Fruit fly (Drosophila melanogaster) whole organism, embryonic: ENCODE data around the gene CG43750.

Experiments
- CG10366 ChIP-seq: fragments of 200-800 bp; sonication (Bioruptor generic); IDR thresholded peaks from 2 replicates; pipeline ENCODE4 v1.3.6; 2022; ENCODE audit warnings: missing biosample characterization, missing genetic modification characterization
- CG12155 ChIP-seq: fragments of 200-800 bp; sonication (Bioruptor generic); optimal IDR thresholded peaks from 3 replicates; lab custom pipeline; 2016; ENCODE audit warnings: missing biosample characterization, missing genetic modification characterization
- CG12942 ChIP-seq: fragments of 200-800 bp; sonication (Bioruptor generic); optimal IDR thresholded peaks from 3 replicates; lab custom pipeline; 2016; ENCODE audit warnings: missing biosample characterization, missing genetic modification characterization
- CG14860 ChIP-seq: fragments of 200-800 bp; sonication (Bioruptor generic); IDR thresholded peaks from 3 replicates; pipeline ENCODE4 v1.3.6; 2022; ENCODE audit warnings: missing biosample characterization, missing genetic modification characterization; ENCODE audit not compliant: partially characterized antibody
- CG1647 ChIP-seq: fragments of 200-800 bp; sonication (Bioruptor generic); optimal IDR thresholded peaks from 3 replicates; lab custom pipeline; 2016; ENCODE audit warnings: missing biosample characterization, missing genetic modification characterization
- CG16815 ChIP-seq: fragments of 200-800 bp; sonication (Bioruptor generic); optimal IDR thresholded peaks from 3 replicates; lab custom pipeline; 2017; ENCODE audit warnings: missing biosample characterization, mild to moderate bottlenecking, missing genetic modification characterization
- CG16863 ChIP-seq: fragments of 200-800 bp; sonication (Bioruptor generic); optimal IDR thresholded peaks from 3 replicates; lab custom pipeline; 2016; ENCODE audit warnings: missing biosample characterization, missing genetic modification characterization
- CG17912 ChIP-seq: fragments of 200-800 bp; sonication (Bioruptor generic); optimal IDR thresholded peaks from 2 replicates; lab custom pipeline; 2018; ENCODE audit warnings: missing biosample characterization, mild to moderate bottlenecking, missing genetic modification characterization
- CG18476 ChIP-seq: fragments of 200-800 bp; sonication (Bioruptor generic); optimal IDR thresholded peaks from 2 replicates; lab custom pipeline; 2016; ENCODE audit warnings: missing biosample characterization, mild to moderate bottlenecking, missing genetic modification characterization
- CG30020 ChIP-seq: fragments of 200-800 bp; optimal IDR thresholded peaks from 2 replicates; lab custom pipeline; 2019; ENCODE audit warnings: missing biosample characterization, mild to moderate bottlenecking, missing genetic modification characterization, moderate library complexity
- CG34224 ChIP-seq: fragments of 200-800 bp; sonication (Bioruptor generic); IDR thresholded peaks from 3 replicates; pipeline ENCODE4 v1.3.6; 2022; ENCODE audit warnings: missing biosample characterization, missing genetic modification characterization; ENCODE audit not compliant: partially characterized antibody
- CG43689 ChIP-seq: fragments of 200-800 bp; sonication (Bioruptor generic); IDR thresholded peaks from 2 replicates; pipeline ENCODE4 v1.3.6; 2022; ENCODE audit warnings: missing biosample characterization, missing genetic modification characterization
- CG6683 ChIP-seq: fragments of 200-800 bp; sonication (Bioruptor generic); optimal IDR thresholded peaks from 2 replicates; lab custom pipeline; 2017; ENCODE audit warnings: missing biosample characterization, mild to moderate bottlenecking, missing genetic modification characterization, missing genetic modification reagents
- CG6765 ChIP-seq: fragments of 200-800 bp; sonication (Bioruptor generic); optimal IDR thresholded peaks from 3 replicates; lab custom pipeline; 2017; ENCODE audit warnings: missing biosample characterization, mild to moderate bottlenecking, missing genetic modification characterization
- CG7928 ChIP-seq: fragments of 200-800 bp; sonication (Bioruptor generic); optimal IDR thresholded peaks from 2 replicates; lab custom pipeline; 2017; ENCODE audit warnings: missing biosample characterization, mild to moderate bottlenecking, missing genetic modification characterization
- CG8359 ChIP-seq: fragments of 200-800 bp; sonication (Bioruptor generic); optimal IDR thresholded peaks from 2 replicates; lab custom pipeline; 2017; ENCODE audit warnings: missing biosample characterization, mild to moderate bottlenecking, missing genetic modification characterization, borderline replicate concordance
- CG9609 ChIP-seq: fragments of 200-800 bp; sonication (Bioruptor generic); optimal IDR thresholded peaks from 3 replicates; lab custom pipeline; 2016; ENCODE audit warnings: missing biosample characterization, missing genetic modification characterization
- Chrac-16 ChIP-seq: fragments of 200-800 bp; sonication (Bioruptor generic); optimal IDR thresholded peaks from 3 replicates; lab custom pipeline; 2016; ENCODE audit warnings: missing biosample characterization, missing genetic modification characterization
- Eip74EF ChIP-seq, 2 experiments: fragments of 200-800 bp in 1 of 2; fragments of >200 bp in 1 of 2; sonication (Bioruptor generic) in 1 of 2; optimal IDR thresholded peaks; 2 replicates each; lab custom pipeline; 2017 to 2019; ENCODE audit warnings: missing biosample characterization in 2 of 2, missing genetic modification characterization in 2 of 2, mild to moderate bottlenecking in 1 of 2, moderate library complexity in 1 of 2
- Med ChIP-seq: fragments of 200-800 bp; sonication (Bioruptor generic); peaks from one replicate; lab custom pipeline; 2016; ENCODE audit warnings: missing biosample characterization, missing genetic modification characterization, mild to moderate bottlenecking, inconsistent platforms, moderate library complexity
- Mes4 ChIP-seq: fragments of 200-800 bp; sonication (Bioruptor generic); optimal IDR thresholded peaks from 2 replicates; lab custom pipeline; 2016; ENCODE audit warnings: missing biosample characterization, missing genetic modification characterization
- Nf-YC ChIP-seq: fragments of 200-800 bp; optimal IDR thresholded peaks from 3 replicates; lab custom pipeline; 2019; ENCODE audit warnings: missing biosample characterization, mild to moderate bottlenecking, missing genetic modification characterization, moderate library complexity
- Oli ChIP-seq: fragments of 200-800 bp; sonication (Bioruptor generic); optimal IDR thresholded peaks from 2 replicates; lab custom pipeline; 2018; ENCODE audit warnings: missing biosample characterization, mild to moderate bottlenecking, missing genetic modification characterization, moderate library complexity
- Poxn ChIP-seq: fragments of 200-800 bp; sonication (Bioruptor generic); IDR thresholded peaks from 2 replicates; pipeline ENCODE4 v1.3.6; 2022; ENCODE audit warnings: missing biosample characterization, missing genetic modification characterization
- Rx ChIP-seq: fragments of 200-800 bp; sonication (Bioruptor generic); IDR thresholded peaks from 2 replicates; pipeline ENCODE4 v1.3.6; 2022; ENCODE audit warnings: missing biosample characterization, missing genetic modification characterization
- Scr ChIP-seq: fragments of 200-800 bp; sonication (Bioruptor generic); IDR thresholded peaks from 2 replicates; pipeline ENCODE4 v1.3.6; 2022; ENCODE audit warnings: missing biosample characterization, missing genetic modification characterization; ENCODE audit not compliant: partially characterized antibody
- Sry-β ChIP-seq: fragments of 200-800 bp; sonication (Bioruptor generic); optimal IDR thresholded peaks from 2 replicates; lab custom pipeline; 2018; ENCODE audit warnings: missing biosample characterization, mild to moderate bottlenecking, missing genetic modification characterization, moderate library complexity
- Stat92E ChIP-seq, 3 experiments: fragments of >200 bp in 2 of 3; fragments of 200-800 bp in 1 of 3; sonication (Bioruptor generic) in 1 of 3; optimal IDR thresholded peaks; 2 replicates each; lab custom pipeline; 2017 to 2019; ENCODE audit warnings: missing biosample characterization in 3 of 3, missing genetic modification characterization in 3 of 3, mild to moderate bottlenecking in 1 of 3, moderate library complexity in 1 of 3
- Trl ChIP-seq, 3 experiments: fragments of >200 bp in 2 of 3; fragments of 200-800 bp in 1 of 3; sonication (Bioruptor generic) in 1 of 3; optimal IDR thresholded peaks; 2 replicates in 1 of 3; 3 replicates in 2 of 3; lab custom pipeline; 2016 to 2017; ENCODE audit warnings: missing biosample characterization in 1 of 3, missing genetic modification characterization in 1 of 3
- Xrp1 ChIP-seq: fragments of 200-800 bp; sonication (Bioruptor generic); IDR thresholded peaks from 2 replicates; pipeline ENCODE4 v1.3.6; 2022; ENCODE audit warnings: missing biosample characterization, missing genetic modification characterization
- amos ChIP-seq: fragments of 200-800 bp; sonication (Bioruptor generic); IDR thresholded peaks from 2 replicates; pipeline ENCODE4 v1.3.6; 2022; ENCODE audit warnings: missing biosample characterization, missing genetic modification characterization; ENCODE audit not compliant: partially characterized antibody
- bab2 ChIP-seq: fragments of 200-800 bp; sonication (Bioruptor generic); optimal IDR thresholded peaks from 2 replicates; lab custom pipeline; 2016; ENCODE audit warnings: missing biosample characterization, missing genetic modification characterization
- corto ChIP-seq: fragments of 200-800 bp; sonication (Bioruptor generic); optimal IDR thresholded peaks from 2 replicates; lab custom pipeline; 2016; ENCODE audit warnings: missing biosample characterization, mild to moderate bottlenecking, missing genetic modification characterization, moderate library complexity
- dmrt11E ChIP-seq: fragments of 200-800 bp; sonication (Bioruptor generic); optimal IDR thresholded peaks from 3 replicates; lab custom pipeline; 2018; ENCODE audit warnings: missing biosample characterization, mild to moderate bottlenecking, missing genetic modification characterization, moderate library complexity
- esg ChIP-seq: fragments of 200-800 bp; sonication (Bioruptor generic); conservative IDR thresholded peaks from 2 replicates; pipeline ENCODE4 v1.3.6; 2022; ENCODE audit warnings: missing biosample characterization, missing genetic modification characterization
- fd64A ChIP-seq: fragments of 200-800 bp; sonication (Bioruptor generic); optimal IDR thresholded peaks from 3 replicates; lab custom pipeline; 2018; ENCODE audit warnings: missing biosample characterization, mild to moderate bottlenecking, missing genetic modification characterization
- gcm ChIP-seq: fragments of 200-800 bp; sonication (Bioruptor generic); optimal IDR thresholded peaks from 2 replicates; lab custom pipeline; 2019; ENCODE audit warnings: missing biosample characterization, mild to moderate bottlenecking, missing genetic modification characterization, moderate library complexity
- gt ChIP-seq: fragments of 200-800 bp; sonication (Bioruptor generic); IDR thresholded peaks from 2 replicates; pipeline ENCODE4 v1.3.6; 2022; ENCODE audit warnings: missing biosample characterization, missing genetic modification characterization
- kay ChIP-seq: fragments of 200-800 bp; sonication (Bioruptor generic); optimal IDR thresholded peaks from 2 replicates; lab custom pipeline; 2016; ENCODE audit warnings: missing biosample characterization, missing genetic modification characterization
- lov ChIP-seq, 2 experiments: fragments of 200-800 bp in 1 of 2; fragments of >200 bp in 1 of 2; sonication (Bioruptor generic) in 1 of 2; IDR thresholded peaks in 1 of 2; optimal IDR thresholded peaks in 1 of 2; 2 replicates in 1 of 2; 3 replicates in 1 of 2; pipeline versions ENCODE4 v1.3.6 to Lab custom; 2017 to 2022; ENCODE audit warnings: missing biosample characterization in 1 of 2, missing genetic modification characterization in 1 of 2
- nmo ChIP-seq: fragments of 200-800 bp; sonication (Bioruptor generic); optimal IDR thresholded peaks from 2 replicates; lab custom pipeline; 2018; ENCODE audit warnings: missing biosample characterization, mild to moderate bottlenecking, missing genetic modification characterization, moderate library complexity
- pnt ChIP-seq: fragments of 200-800 bp; sonication (Bioruptor generic); optimal IDR thresholded peaks from 3 replicates; lab custom pipeline; 2016; ENCODE audit warnings: missing biosample characterization, missing genetic modification characterization
- repo ChIP-seq: fragments of 200-800 bp; sonication (Bioruptor generic); optimal IDR thresholded peaks from 2 replicates; lab custom pipeline; 2016; ENCODE audit warnings: missing biosample characterization, missing genetic modification characterization
- sim ChIP-seq: fragments of 200-800 bp; sonication (Bioruptor generic); IDR thresholded peaks from 2 replicates; pipeline ENCODE4 v1.3.6; 2022; ENCODE audit warnings: missing biosample characterization, missing genetic modification characterization
- tio ChIP-seq: fragments of 200-800 bp; sonication (Bioruptor generic); optimal IDR thresholded peaks from 2 replicates; lab custom pipeline; 2017; ENCODE audit warnings: missing biosample characterization, missing genetic modification characterization, inconsistent platforms
- tll ChIP-seq, 2 experiments: fragments of 200-800 bp in 1 of 2; fragments of >200 bp in 1 of 2; sonication (Bioruptor generic) in 1 of 2; optimal IDR thresholded peaks; 2 replicates each; lab custom pipeline; 2017 to 2019; ENCODE audit warnings: missing biosample characterization in 2 of 2, missing genetic modification characterization in 2 of 2, mild to moderate bottlenecking in 1 of 2, moderate library complexity in 1 of 2
- toy ChIP-seq: fragments of 200-800 bp; sonication (Bioruptor generic); IDR thresholded peaks from 2 replicates; pipeline ENCODE4 v1.3.6; 2022; ENCODE audit warnings: missing biosample characterization, missing genetic modification characterization
- zen ChIP-seq: fragments of 200-800 bp; sonication (Bioruptor generic); optimal IDR thresholded peaks from 3 replicates; lab custom pipeline; 2018; ENCODE audit warnings: missing biosample characterization, mild to moderate bottlenecking, missing genetic modification characterization, moderate library complexity

Gene CG43750

DNA sequence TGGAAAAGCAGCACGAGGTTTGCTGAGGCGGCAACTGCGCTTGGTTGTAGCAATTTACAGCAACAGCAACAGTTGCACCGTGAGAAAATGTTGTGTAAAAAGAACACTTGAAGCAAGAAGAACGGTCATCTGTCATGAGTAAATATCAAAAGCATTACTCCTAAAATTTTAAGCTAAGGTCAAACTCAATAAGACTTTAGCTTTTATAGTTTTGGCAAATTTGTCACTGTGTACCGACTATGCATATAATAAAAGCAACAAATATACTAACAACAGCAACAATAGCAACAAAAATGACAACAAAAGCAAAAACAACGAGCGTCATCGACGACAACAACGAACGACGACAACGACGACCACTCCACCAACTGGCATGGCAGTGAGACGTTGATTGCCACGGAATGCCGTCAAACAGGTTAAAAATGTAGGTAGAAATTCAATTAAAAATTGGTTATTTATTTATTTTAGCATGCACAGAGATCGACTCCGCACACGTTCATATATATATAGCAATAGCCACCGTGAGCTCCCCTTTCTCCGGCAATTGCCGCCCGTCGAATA is 43.1 kb upstream of the CG43750 start (continued):
- TF ChIP-seq zen (tag; lab: Kevin White, UChicago) = peak; percentile 32
- no peak for TF ChIP-seq CG7928 (GFP tag; lab: Kevin White, UChicago)
- TF ChIP-seq repo (GFP tag; lab: Kevin White, UChicago) = peak; percentile 84
- TF ChIP-seq tio (GFP tag; lab: Kevin White, UChicago) = peak; percentile 67
- TF ChIP-seq dmrt11E (tag; lab: Kevin White, UChicago) = peak; percentile 47
- TF ChIP-seq tll (GFP tag; optimal IDR thresholded peaks at IDR 0.05; lab: Kevin White, UChicago) = no peak
- TF ChIP-seq bab2 (GFP tag; lab: Kevin White, UChicago) = peak; percentile 75
- peak; percentile 79 for TF ChIP-seq Xrp1
- TF ChIP-seq Nf-YC (tag; lab: Kevin White, UChicago) = peak; percentile 29
- TF ChIP-seq CG34224 (GFP tag; lab: Robert Waterston, UW) = no peak
- no peak for TF ChIP-seq CG14860
- TF ChIP-seq CG6683 (GFP tag; lab: Kevin White, UChicago) = no peak
- TF ChIP-seq Scr (GFP tag; lab: Robert Waterston, UW) = no peak
- TF ChIP-seq CG1647 (GFP tag; lab: Kevin White, UChicago) = peak; percentile 76
- no peak for TF ChIP-seq corto (GFP tag; lab: Kevin White, UChicago)
- peak; percentile 60 for TF ChIP-seq gt (GFP tag; lab: Robert Waterston, UW)
- no peak for TF ChIP-seq Sry-β (GFP tag; lab: Kevin White, UChicago)
- no peak for TF ChIP-seq CG6765 (GFP tag; lab: Kevin White, UChicago)
- peak; percentile 97 for TF ChIP-seq Med (GFP tag; lab: Kevin White, UChicago)
- peak; percentile 66 for TF ChIP-seq CG12155 (GFP tag; lab: Kevin White, UChicago)
- TF ChIP-seq kay = peak; percentile 67
- peak; percentile 87 for TF ChIP-seq esg (GFP tag; lab: Robert Waterston, UW)
- peak; percentile 76 for TF ChIP-seq sim (GFP tag; lab: Robert Waterston, UW)
- peak; percentile 92 for TF ChIP-seq Oli (tag; lab: Kevin White, UChicago)
- peak; percentile 54; the same call in 1 of the 2 replicates for TF ChIP-seq CG43689 (GFP tag; lab: Robert Waterston, UW)
- TF ChIP-seq Chrac-16 = peak; percentile 72
- TF ChIP-seq nmo (GFP tag; lab: Kevin White, UChicago) = peak; percentile 91
- TF ChIP-seq Stat92E (GFP tag; optimal IDR thresholded peaks at IDR 0.05; lab: Kevin White, UChicago) = no peak
- TF ChIP-seq CG18476 = peak; percentile 71
- peak; percentile 8 for TF ChIP-seq CG16815 (GFP tag; lab: Kevin White, UChicago)
- TF ChIP-seq Poxn (GFP tag; lab: Robert Waterston, UW) = no peak
- peak; percentile 54 for TF ChIP-seq toy (GFP tag; lab: Robert Waterston, UW)
- TF ChIP-seq amos (GFP tag; lab: Robert Waterston, UW) = no peak
- TF ChIP-seq CG8359 (GFP tag; lab: Kevin White, UChicago) = peak; percentile 34
- peak; percentile 36 for TF ChIP-seq CG30020 (tag; lab: Kevin White, UChicago)
- peak in 1 of 2 experiments; percentile 83 for TF ChIP-seq Eip74EF (GFP tag; optimal IDR thresholded peaks at IDR 0.05; lab: Kevin White, UChicago)
- TF ChIP-seq CG16863 (GFP tag; lab: Kevin White, UChicago) = peak; percentile 86
- TF ChIP-seq fd64A = peak; percentile 56
- TF ChIP-seq lov (optimal IDR thresholded peaks at IDR 0.05; lab: Kevin White, UChicago) = no peak
- peak; percentile 73; the same call in 2 of the 3 replicates for TF ChIP-seq lov (GFP tag; IDR thresholded peaks at IDR 0.05; lab: Robert Waterston, UW)
- no peak for TF ChIP-seq Trl (optimal IDR thresholded peaks at IDR 0.05; lab: Kevin White, UChicago)
- TF ChIP-seq Trl (GFP tag; optimal IDR thresholded peaks at IDR 0.05; lab: Kevin White, UChicago) = peak; percentile 87
- TF ChIP-seq CG17912 (GFP tag; lab: Kevin White, UChicago) = peak; percentile 54
- TF ChIP-seq CG10366 (GFP tag; lab: Robert Waterston, UW) = peak; percentile 89
- peak; percentile 69 for TF ChIP-seq gcm (GFP tag; lab: Kevin White, UChicago)
- TF ChIP-seq pnt (GFP tag; lab: Kevin White, UChicago) = peak; percentile 83
- peak; percentile 86 for TF ChIP-seq Mes4 (GFP tag; lab: Kevin White, UChicago)
- peak; percentile 90 for TF ChIP-seq Rx (GFP tag; lab: Robert Waterston, UW)
- TF ChIP-seq CG12942 (GFP tag; lab: Kevin White, UChicago) = peak; percentile 80
- TF ChIP-seq CG9609 (GFP tag; lab: Kevin White, UChicago) = peak; percentile 73
